Fruit fly (Drosophila melanogaster) S2 (cell line): ENCODE data around the gene BckdhA.

Experiments used
- CG8478 ChIP-seq: fragments of >200 bp; optimal IDR thresholded peaks from 2 replicates; lab custom pipeline; 2018
- CTCF ChIP-seq, 2 experiments: fragments of >200 bp; optimal IDR thresholded peaks; 2 replicates each; lab custom pipeline; 2018

DNA sequence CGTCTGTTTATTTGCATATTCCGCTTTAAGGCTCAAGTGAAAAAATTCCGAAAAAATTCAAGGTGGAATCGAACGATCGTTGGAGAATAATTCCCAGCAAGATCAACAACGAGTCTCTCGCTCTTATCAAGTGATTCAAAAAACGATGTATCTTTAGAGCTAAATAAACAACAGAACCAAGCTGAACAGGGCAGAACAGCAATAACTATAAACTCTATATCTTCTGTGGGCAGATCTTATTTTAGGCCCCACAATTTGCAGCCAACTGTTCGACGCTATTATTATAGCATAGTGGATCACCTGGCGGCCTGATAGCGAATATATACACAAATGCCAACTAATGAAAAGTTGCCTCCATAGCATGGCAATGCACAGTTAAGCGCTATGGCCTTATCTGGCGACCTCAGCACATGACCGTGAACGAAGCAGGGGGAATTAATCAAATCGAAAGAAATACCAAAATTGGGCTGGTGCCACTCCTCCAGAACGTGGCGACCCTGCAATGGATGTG lies 26.1 kb upstream of the BckdhA start:
- TF ChIP-seq CTCF (optimal IDR thresholded peaks at IDR 0.05; lab: Kevin White, UChicago), result no peak
- no peak for TF ChIP-seq CG8478 (lab: Kevin White, UChicago)
